Worm (Caenorhabditis elegans) whole organism, midembryonic: Measurements from ENCODE around the gene gcy-9.

Experiments
- flt-1 ChIP-seq: fragments of 200-800 bp; sonication (Bioruptor generic); IDR thresholded peaks from 2 replicates; pipeline ENCODE4 v1.3.6; 2022; ENCODE audit warnings: missing genetic modification characterization, missing compliant biosample characterization
- klf-2 ChIP-seq: fragments of 200-800 bp; sonication (Bioruptor generic); conservative IDR thresholded peaks from 2 replicates; pipeline ENCODE4 v1.3.6; 2022; ENCODE audit warnings: missing genetic modification reagents, missing genetic modification characterization, missing compliant biosample characterization

- 0 out of 2 replicates have a peak, but pooled peaks have one; percentile 13 for TF ChIP-seq flt-1 (GFP tag; lab: Robert Waterston, UW)
- TF ChIP-seq klf-2 (GFP tag; lab: Robert Waterston, UW): no peak
Observed at ce11 chrX:11368845-11369244, 31.2 kb upstream of the gcy-9 start.
